Fruit fly (Drosophila melanogaster) Kc167 (cell line): ENCODE data around the gene CG13842.

Source experiments
- Myc ChIP-seq: fragments of >200 bp; optimal IDR thresholded peaks from 2 replicates; lab custom pipeline; 2017; ENCODE audit warnings: missing external identifiers
- ttk ChIP-seq: sonication (Bioruptor generic); optimal IDR thresholded peaks from 2 replicates; lab custom pipeline; 2017; ENCODE audit warnings: missing external identifiers

dm6 chr3R:22694659-22695058 lies 12.4 kb downstream of the CG13842 start, which contains the start of gene cd:
- TF ChIP-seq ttk (lab: Kevin White, UChicago) = no peak
- TF ChIP-seq Myc = no peak
